Fruit fly (Drosophila melanogaster) whole organism, prepupa: ENCODE measurements around the gene CG7453.

Experiments
- Blimp-1 ChIP-seq: fragments of 200-800 bp; sonication (Bioruptor generic); optimal IDR thresholded peaks from 3 replicates; lab custom pipeline; 2017; ENCODE audit warnings: missing biosample characterization, missing genetic modification characterization, mild to moderate bottlenecking, moderate library complexity, missing genetic modification reagents
- CG10631 ChIP-seq: fragments of 200-800 bp; sonication (Bioruptor generic); optimal IDR thresholded peaks from 2 replicates; lab custom pipeline; 2016; ENCODE audit warnings: missing biosample characterization, missing genetic modification characterization
- CG10669 ChIP-seq: fragments of 200-800 bp; sonication (Bioruptor generic); optimal IDR thresholded peaks from 3 replicates; lab custom pipeline; 2018; ENCODE audit warnings: missing biosample characterization, mild to moderate bottlenecking, missing genetic modification characterization, moderate library complexity
- CG11294 ChIP-seq: fragments of 200-800 bp; sonication (Bioruptor generic); IDR thresholded peaks from 2 replicates; pipeline ENCODE4 v1.3.6; 2022; ENCODE audit warnings: missing biosample characterization, missing genetic modification characterization
- CG11902 ChIP-seq: fragments of 200-800 bp; sonication (Bioruptor generic); optimal IDR thresholded peaks from 3 replicates; lab custom pipeline; 2016; ENCODE audit warnings: missing biosample characterization, missing genetic modification characterization
- CG16779 ChIP-seq: fragments of 200-800 bp; sonication (Bioruptor generic); optimal IDR thresholded peaks from 3 replicates; lab custom pipeline; 2017; ENCODE audit warnings: missing biosample characterization, mild to moderate bottlenecking, missing genetic modification characterization
- CG3032 ChIP-seq: fragments of 200-800 bp; optimal IDR thresholded peaks from 2 replicates; lab custom pipeline; 2019; ENCODE audit warnings: missing biosample characterization, mild to moderate bottlenecking, missing genetic modification characterization, moderate library complexity
- CG31627 ChIP-seq: fragments of 200-800 bp; sonication (Bioruptor generic); optimal IDR thresholded peaks from 3 replicates; lab custom pipeline; 2016; ENCODE audit warnings: missing biosample characterization, missing genetic modification characterization
- CG34406 ChIP-seq: fragments of 200-800 bp; sonication (Bioruptor generic); optimal IDR thresholded peaks from 3 replicates; lab custom pipeline; 2016; ENCODE audit warnings: missing biosample characterization, missing genetic modification characterization
- CG3919 ChIP-seq: fragments of 200-800 bp; sonication (Bioruptor generic); optimal IDR thresholded peaks from 3 replicates; lab custom pipeline; 2016; ENCODE audit warnings: missing biosample characterization, missing genetic modification characterization
- CG4318 ChIP-seq: fragments of 200-800 bp; sonication (Bioruptor generic); optimal IDR thresholded peaks from 3 replicates; lab custom pipeline; 2017; ENCODE audit warnings: missing biosample characterization, mild to moderate bottlenecking, missing genetic modification characterization
- CG6163 ChIP-seq: fragments of 200-800 bp; sonication (Bioruptor generic); IDR thresholded peaks from 3 replicates; pipeline ENCODE4 v1.3.6; 2022; ENCODE audit warnings: missing biosample characterization, missing genetic modification characterization
- CG6276 ChIP-seq: fragments of 200-800 bp; sonication (Bioruptor generic); optimal IDR thresholded peaks from 2 replicates; lab custom pipeline; 2017; ENCODE audit warnings: missing biosample characterization, mild to moderate bottlenecking, missing genetic modification characterization
- CG6808 ChIP-seq: fragments of 200-800 bp; sonication (Bioruptor generic); optimal IDR thresholded peaks from 3 replicates; lab custom pipeline; 2017; ENCODE audit warnings: missing biosample characterization, missing genetic modification characterization, mild to moderate bottlenecking, moderate library complexity, missing genetic modification reagents
- CG8119 ChIP-seq: fragments of 200-800 bp; sonication (Bioruptor generic); IDR thresholded peaks from 3 replicates; pipeline ENCODE4 v1.3.6; 2022; ENCODE audit warnings: missing biosample characterization, missing genetic modification characterization
- CG8319 ChIP-seq: fragments of 200-800 bp; sonication (Bioruptor generic); optimal IDR thresholded peaks from 3 replicates; lab custom pipeline; 2016; ENCODE audit warnings: missing biosample characterization, missing genetic modification characterization
- CG8632 ChIP-seq: fragments of 200-800 bp; sonication (Bioruptor generic); optimal IDR thresholded peaks from 3 replicates; lab custom pipeline; 2016; ENCODE audit warnings: missing biosample characterization, missing genetic modification characterization
- CG9139 ChIP-seq: fragments of 200-800 bp; sonication (Bioruptor generic); optimal IDR thresholded peaks from 3 replicates; lab custom pipeline; 2017; ENCODE audit warnings: missing biosample characterization, mild to moderate bottlenecking, missing genetic modification characterization
- Gug ChIP-seq: fragments of 200-800 bp; sonication (Bioruptor generic); IDR thresholded peaks from 2 replicates; pipeline ENCODE4 v1.3.6; 2022; ENCODE audit warnings: missing biosample characterization, missing genetic modification characterization
- Hr38 ChIP-seq: sonication (Bioruptor generic); optimal IDR thresholded peaks from 2 replicates; lab custom pipeline; 2016; ENCODE audit warnings: missing biosample characterization, missing genetic modification characterization
- Hr39 ChIP-seq: fragments of 200-800 bp; sonication (Bioruptor generic); optimal IDR thresholded peaks from 2 replicates; lab custom pipeline; 2016; ENCODE audit warnings: missing biosample characterization, missing genetic modification characterization
- Hr4 ChIP-seq: fragments of 200-800 bp; sonication (Bioruptor generic); optimal IDR thresholded peaks from 3 replicates; lab custom pipeline; 2016; ENCODE audit warnings: missing biosample characterization, missing genetic modification characterization
- Lpt ChIP-seq: fragments of 200-800 bp; sonication (Bioruptor generic); optimal IDR thresholded peaks from 3 replicates; lab custom pipeline; 2016; ENCODE audit warnings: missing biosample characterization, missing genetic modification characterization
- Met ChIP-seq: fragments of 200-800 bp; sonication (Bioruptor generic); optimal IDR thresholded peaks from 3 replicates; lab custom pipeline; 2016; ENCODE audit warnings: missing biosample characterization, missing genetic modification characterization
- OdsH ChIP-seq: fragments of 200-800 bp; sonication (Bioruptor generic); optimal IDR thresholded peaks from 3 replicates; lab custom pipeline; 2016; ENCODE audit warnings: missing biosample characterization, missing genetic modification characterization
- Smox ChIP-seq: fragments of 200-800 bp; sonication (Bioruptor generic); optimal IDR thresholded peaks from 3 replicates; lab custom pipeline; 2016; ENCODE audit warnings: missing biosample characterization, missing genetic modification characterization
- Sox102F ChIP-seq: fragments of 200-800 bp; sonication (Bioruptor generic); optimal IDR thresholded peaks from 2 replicates; lab custom pipeline; 2016; ENCODE audit warnings: missing biosample characterization, mild to moderate bottlenecking, missing genetic modification characterization
- Sox15 ChIP-seq: fragments of 200-800 bp; sonication (Bioruptor generic); optimal IDR thresholded peaks from 3 replicates; lab custom pipeline; 2016; ENCODE audit warnings: missing biosample characterization, missing genetic modification characterization
- achi ChIP-seq: fragments of 200-800 bp; sonication (Bioruptor generic); optimal IDR thresholded peaks from 3 replicates; lab custom pipeline; 2016; ENCODE audit warnings: missing biosample characterization, missing genetic modification characterization
- acj6 ChIP-seq: fragments of 200-800 bp; sonication (Bioruptor generic); optimal IDR thresholded peaks from 3 replicates; lab custom pipeline; 2016; ENCODE audit warnings: missing biosample characterization, missing genetic modification characterization
- cyc ChIP-seq: fragments of 200-800 bp; sonication (Bioruptor generic); optimal IDR thresholded peaks from 3 replicates; lab custom pipeline; 2016; ENCODE audit warnings: missing biosample characterization, missing genetic modification characterization
- dac ChIP-seq: fragments of 200-800 bp; sonication (Bioruptor generic); optimal IDR thresholded peaks from 2 replicates; lab custom pipeline; 2017; ENCODE audit warnings: missing biosample characterization, mild to moderate bottlenecking, missing genetic modification characterization
- dsx ChIP-seq: fragments of 200-800 bp; optimal IDR thresholded peaks from 3 replicates; lab custom pipeline; 2019; ENCODE audit warnings: missing biosample characterization, mild to moderate bottlenecking, missing genetic modification characterization, moderate library complexity; ENCODE audit not compliant: poor library complexity, severe bottlenecking
- eg ChIP-seq: fragments of 200-800 bp; sonication (Bioruptor generic); IDR thresholded peaks from 3 replicates; pipeline ENCODE4 v1.3.6; 2022; ENCODE audit warnings: missing biosample characterization, missing genetic modification characterization
- esn ChIP-seq: fragments of 200-800 bp; sonication (Bioruptor generic); optimal IDR thresholded peaks from 2 replicates; lab custom pipeline; 2016; ENCODE audit warnings: missing biosample characterization, mild to moderate bottlenecking, missing genetic modification characterization, moderate library complexity
- fd59A ChIP-seq: fragments of 200-800 bp; sonication (Bioruptor generic); optimal IDR thresholded peaks from 2 replicates; lab custom pipeline; 2017; ENCODE audit warnings: missing biosample characterization, mild to moderate bottlenecking, missing genetic modification characterization, missing genetic modification reagents
- lz ChIP-seq: fragments of 200-800 bp; sonication (Bioruptor generic); optimal IDR thresholded peaks from 3 replicates; lab custom pipeline; 2016; ENCODE audit warnings: missing biosample characterization, missing genetic modification characterization
- net ChIP-seq: fragments of 200-800 bp; sonication (Bioruptor generic); optimal IDR thresholded peaks from 3 replicates; lab custom pipeline; 2016; ENCODE audit warnings: missing biosample characterization, missing genetic modification characterization
- pdm3 ChIP-seq: fragments of 200-800 bp; sonication (Bioruptor generic); optimal IDR thresholded peaks from 3 replicates; lab custom pipeline; 2016; ENCODE audit warnings: missing biosample characterization, missing genetic modification characterization
- salr ChIP-seq, 2 experiments: fragments of 200-800 bp; sonication (Bioruptor generic); optimal IDR thresholded peaks; 3 replicates each; lab custom pipeline; 2016 to 2018; ENCODE audit warnings: missing biosample characterization in 2 of 2, missing genetic modification characterization in 2 of 2, mild to moderate bottlenecking in 1 of 2
- spab ChIP-seq: fragments of 200-800 bp; sonication (Bioruptor generic); optimal IDR thresholded peaks from 2 replicates; lab custom pipeline; 2017; ENCODE audit warnings: missing biosample characterization, mild to moderate bottlenecking, missing genetic modification characterization, missing genetic modification reagents
- ss ChIP-seq, 2 experiments: fragments of 200-800 bp; sonication (Bioruptor generic); optimal IDR thresholded peaks; 2 replicates in 1 of 2; 3 replicates in 1 of 2; lab custom pipeline; 2017 to 2018; ENCODE audit warnings: mild to moderate bottlenecking in 2 of 2, missing biosample characterization in 2 of 2, missing genetic modification characterization in 2 of 2, moderate library complexity in 1 of 2
- svp ChIP-seq: fragments of 200-800 bp; sonication (Bioruptor generic); peaks from one replicate; lab custom pipeline; 2016; ENCODE audit warnings: missing biosample characterization, missing genetic modification characterization
- topi ChIP-seq: fragments of 200-800 bp; sonication (Bioruptor generic); optimal IDR thresholded peaks from 3 replicates; lab custom pipeline; 2016; ENCODE audit warnings: missing biosample characterization, missing genetic modification characterization
- vri ChIP-seq: fragments of 200-800 bp; sonication (Bioruptor generic); optimal IDR thresholded peaks from 3 replicates; lab custom pipeline; 2016; ENCODE audit warnings: missing biosample characterization, mild to moderate bottlenecking, missing genetic modification characterization

Gene CG7453

DNA sequence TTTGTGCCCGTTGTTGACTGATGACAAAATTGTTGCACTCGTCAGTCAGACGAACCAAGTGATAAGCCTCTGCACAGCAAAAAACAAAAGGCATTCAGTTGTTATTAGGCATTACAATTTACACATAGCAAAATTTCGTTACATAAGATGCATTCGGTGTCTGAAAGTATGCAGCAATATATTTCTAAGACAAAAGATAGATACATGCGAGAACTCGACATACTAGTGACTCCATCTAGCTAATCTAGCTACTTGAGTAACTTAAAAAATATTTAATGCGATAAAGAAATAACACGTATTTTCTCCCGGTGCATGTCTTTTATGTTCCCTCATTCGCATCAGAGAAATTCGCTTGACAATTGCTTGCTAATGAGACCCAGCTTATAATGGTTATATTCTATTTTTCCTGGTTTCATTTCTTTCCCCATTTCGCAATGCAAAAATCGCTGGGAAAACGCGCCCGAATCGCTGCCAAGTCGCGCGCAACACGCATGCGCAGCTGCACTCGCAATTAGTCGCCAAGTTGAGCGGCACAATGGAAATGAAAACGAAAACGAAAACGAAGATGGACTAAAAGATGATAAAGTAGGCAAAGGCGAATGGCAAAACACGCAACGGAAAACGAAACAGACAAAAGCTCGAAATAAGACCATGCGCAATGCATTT lies 17.6 kb upstream of the CG7453 start (continued):
- 0 out of 2 replicates have a peak, but pooled peaks have one; percentile 12 for TF ChIP-seq CG11294
- TF ChIP-seq CG8632 = peak; percentile 65
- TF ChIP-seq Lpt (GFP tag; lab: Kevin White, UChicago) = peak; percentile 60
- TF ChIP-seq spab (GFP tag; lab: Kevin White, UChicago) = peak; percentile 56
- TF ChIP-seq dsx (GFP tag; lab: Kevin White, UChicago) = peak; percentile 84
- TF ChIP-seq svp (GFP tag; lab: Kevin White, UChicago) = peak; percentile 95
- peak; percentile 39 for TF ChIP-seq CG3919 (GFP tag; lab: Kevin White, UChicago)
- peak; percentile 59 for TF ChIP-seq cyc (GFP tag; lab: Kevin White, UChicago)
- TF ChIP-seq net = peak; percentile 62
- peak; percentile 67 for TF ChIP-seq fd59A
- peak; percentile 51 for TF ChIP-seq Gug (GFP tag; lab: Robert Waterston, UW)
- peak; percentile 29 for TF ChIP-seq CG6276
- peak; percentile 57 for TF ChIP-seq CG8119 (GFP tag; lab: Robert Waterston, UW)
- TF ChIP-seq CG4318 (GFP tag; lab: Kevin White, UChicago) = peak; percentile 48
- 0 out of 3 replicates have a peak, but pooled peaks have one; percentile 20 for TF ChIP-seq CG6163
- TF ChIP-seq lz (GFP tag; lab: Kevin White, UChicago) = peak; percentile 81
- TF ChIP-seq CG6808 (GFP tag; lab: Kevin White, UChicago) = peak; percentile 47
- peak; percentile 6 for TF ChIP-seq CG8319
- no peak for TF ChIP-seq Hr38 (GFP tag; lab: Kevin White, UChicago)
- TF ChIP-seq CG16779 (tag; lab: Kevin White, UChicago) = peak; percentile 23
- peak; percentile 61 for TF ChIP-seq topi
- peak; percentile 67 for TF ChIP-seq vri (GFP tag; lab: Kevin White, UChicago)
- TF ChIP-seq OdsH = peak; percentile 77
- peak; percentile 81 for TF ChIP-seq Sox102F (GFP tag; lab: Kevin White, UChicago)
- peak; percentile 53 for TF ChIP-seq CG3032
- TF ChIP-seq CG11902 (GFP tag; lab: Kevin White, UChicago) = peak; percentile 12
- TF ChIP-seq CG10631 (GFP tag; lab: Kevin White, UChicago) = peak; percentile 63
- TF ChIP-seq Hr4 (GFP tag; lab: Kevin White, UChicago) = peak; percentile 52

DNA sequence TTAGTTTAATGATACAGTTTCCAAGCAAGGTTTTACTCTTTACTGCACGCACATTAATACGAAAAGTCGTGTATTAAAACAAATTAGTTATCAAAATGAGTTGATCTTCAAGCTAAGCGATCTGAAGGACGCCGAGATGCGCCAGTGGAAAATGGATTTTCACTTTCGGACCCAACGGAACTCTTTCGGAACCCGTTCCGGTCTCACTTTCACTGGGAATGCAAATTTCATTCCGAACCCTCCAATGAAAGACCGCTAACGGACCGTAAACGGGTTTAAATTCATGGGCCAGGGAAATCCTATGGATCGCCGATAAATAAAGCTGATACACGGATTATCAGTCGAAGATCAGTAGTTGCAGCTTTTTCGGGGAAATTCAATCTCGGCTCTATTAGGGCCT lies 16.5 kb upstream of the CG7453 start:
- TF ChIP-seq Blimp-1 (GFP tag; lab: Kevin White, UChicago) (peak; percentile 17), dac (GFP tag; lab: Kevin White, UChicago) (no peak)

DNA sequence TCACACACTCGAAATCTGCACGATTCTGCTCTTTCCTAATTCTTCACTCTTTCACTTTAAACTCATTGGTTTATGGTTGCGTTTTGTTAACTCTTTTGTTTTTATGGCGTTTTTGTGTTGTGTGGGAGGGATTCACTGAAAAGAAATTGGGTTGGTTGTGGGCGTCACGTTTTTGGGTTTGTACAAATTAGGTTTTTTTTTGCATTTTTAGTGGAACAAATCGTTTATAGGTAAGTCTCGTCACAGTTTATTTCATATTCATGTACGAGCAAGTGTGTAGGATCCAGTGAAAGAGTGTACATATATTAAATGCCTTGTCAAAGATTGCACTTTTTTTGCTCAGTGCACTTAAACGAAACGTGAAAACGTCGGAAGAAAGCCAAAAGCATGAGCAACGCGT lies 15.2 kb upstream of the CG7453 start:
- TF ChIP-seq Sox15 (GFP tag; lab: Kevin White, UChicago) (peak; percentile 45), eg (no peak), Hr39 (GFP tag; lab: Kevin White, UChicago) (peak; percentile 73), Smox (GFP tag; lab: Kevin White, UChicago) (peak; percentile 74), CG16779 (tag; lab: Kevin White, UChicago) (no peak), CG10669 (GFP tag; lab: Kevin White, UChicago) (no peak), Sox102F (GFP tag; lab: Kevin White, UChicago) (peak; percentile 68), CG6276 (no peak), Lpt (GFP tag; lab: Kevin White, UChicago) (no peak), CG31627 (GFP tag; lab: Kevin White, UChicago) (peak; percentile 80), pdm3 (peak; percentile 44), topi (peak; percentile 62), CG8632 (peak; percentile 27), esn (GFP tag; lab: Kevin White, UChicago) (peak; percentile 79), ss (GFP tag; optimal IDR thresholded peaks at IDR 0.05; lab: Kevin White, UChicago) (no peak), CG4318 (GFP tag; lab: Kevin White, UChicago) (peak; percentile 19), net (peak; percentile 22), vri (GFP tag; lab: Kevin White, UChicago) (peak; percentile 58), CG9139 (no peak), Hr38 (GFP tag; lab: Kevin White, UChicago) (no peak), Met (GFP tag; lab: Kevin White, UChicago) (peak; percentile 75), lz (GFP tag; lab: Kevin White, UChicago) (peak; percentile 75), achi (peak; percentile 24), CG34406 (GFP tag; lab: Kevin White, UChicago) (peak; percentile 55), CG3032 (no peak), CG10631 (GFP tag; lab: Kevin White, UChicago) (peak; percentile 46), Hr4 (GFP tag; lab: Kevin White, UChicago) (peak; percentile 39), salr (GFP tag; optimal IDR thresholded peaks at IDR 0.05; lab: Kevin White, UChicago) (no peak), cyc (GFP tag; lab: Kevin White, UChicago) (peak; percentile 52), acj6 (GFP tag; lab: Kevin White, UChicago) (peak; percentile 47), Blimp-1 (GFP tag; lab: Kevin White, UChicago) (no peak), CG11902 (GFP tag; lab: Kevin White, UChicago) (peak; percentile 18)
